Fruit fly (Drosophila melanogaster): ENCODE data around the gene Art6.

Art6 gene

dm6 chr3R:13952303-13952702 lies 6.7 kb upstream of the Art6 start (continued):
- no peak for TF ChIP-seq stwl (tag; optimal IDR thresholded peaks at IDR 0.05)
- TF ChIP-seq CG14710 (tag; optimal IDR thresholded peaks at IDR 0.05), result peak; percentile 33
- TF ChIP-seq CG31441 (GFP tag; IDR thresholded peaks at IDR 0.05), result peak; percentile 40; the same call in 1 of the 2 replicates
- no peak for TF ChIP-seq Hand (GFP tag; optimal IDR thresholded peaks at IDR 0.05)
- TF ChIP-seq knrl (GFP tag; IDR thresholded peaks at IDR 0.05; ENCODE audit: partially characterized antibody), result no peak
- TF ChIP-seq Med (GFP tag), result peak; percentile 71
- TF ChIP-seq unpg (GFP tag; optimal IDR thresholded peaks at IDR 0.05), result peak; percentile 43
- TF ChIP-seq Hey (tag; optimal IDR thresholded peaks at IDR 0.05), result no peak
- TF ChIP-seq Ssrp (tag; optimal IDR thresholded peaks at IDR 0.05), result peak; percentile 34
- no peak for TF ChIP-seq ase (GFP tag; IDR thresholded peaks at IDR 0.05)
- TF ChIP-seq CG17912 (GFP tag; optimal IDR thresholded peaks at IDR 0.05), result no peak
- TF ChIP-seq zfh1 (GFP tag; IDR thresholded peaks at IDR 0.05), result 0 out of 3 replicates have a peak, but pooled peaks have one; percentile 25
- TF ChIP-seq Dad (GFP tag; optimal IDR thresholded peaks at IDR 0.05), result no peak
- no peak for TF ChIP-seq her (GFP tag; optimal IDR thresholded peaks at IDR 0.05)
- TF ChIP-seq CHES-1-like (GFP tag; optimal IDR thresholded peaks at IDR 0.05), result no peak
- TF ChIP-seq corto (GFP tag; optimal IDR thresholded peaks at IDR 0.05), result no peak
- TF ChIP-seq esg (GFP tag; conservative IDR thresholded peaks at IDR 0.05), result no peak
- peak in 1 of 2 experiments; percentile 26 for TF ChIP-seq chif (GFP tag; optimal IDR thresholded peaks at IDR 0.05)
- TF ChIP-seq CG10267 (tag; optimal IDR thresholded peaks at IDR 0.05), result peak; percentile 11
- TF ChIP-seq Jarid2 (GFP tag; optimal IDR thresholded peaks at IDR 0.05), result no peak
- no peak for TF ChIP-seq CG18476 (GFP tag; optimal IDR thresholded peaks at IDR 0.05)
- peak; percentile 37 for TF ChIP-seq CG8388 (GFP tag; optimal IDR thresholded peaks at IDR 0.05)
- TF ChIP-seq tgo (GFP tag; IDR thresholded peaks at IDR 0.05), result peak; percentile 33; the same call in 1 of the 3 replicates
- no peak for TF ChIP-seq sens-2 (GFP tag; IDR thresholded peaks at IDR 0.05)
- 0 out of 3 replicates have a peak, but pooled peaks have one; percentile 17 for TF ChIP-seq CG7357 (GFP tag; IDR thresholded peaks at IDR 0.05)
- no peak for TF ChIP-seq ac (GFP tag; optimal IDR thresholded peaks at IDR 0.05)
- TF ChIP-seq klu (GFP tag; IDR thresholded peaks at IDR 0.05), result no peak
- no peak for TF ChIP-seq CG7987 (GFP tag; optimal IDR thresholded peaks at IDR 0.05)
- TF ChIP-seq CG12236 (GFP tag; optimal IDR thresholded peaks at IDR 0.05), result no peak
- no peak for TF ChIP-seq CG30403 (GFP tag; optimal IDR thresholded peaks at IDR 0.05)
- TF ChIP-seq az2 (GFP tag; optimal IDR thresholded peaks at IDR 0.05), result peak; percentile 12
- no peak for TF ChIP-seq gem (tag; optimal IDR thresholded peaks at IDR 0.05)
- TF ChIP-seq CG6813 (GFP tag; optimal IDR thresholded peaks at IDR 0.05), result no peak
- no peak for TF ChIP-seq tll (GFP tag; optimal IDR thresholded peaks at IDR 0.05)
- no peak for TF ChIP-seq CG6175 (GFP tag; IDR thresholded peaks at IDR 0.05)
- no peak for TF ChIP-seq Abd-B (GFP tag; optimal IDR thresholded peaks at IDR 0.05)
- no peak for TF ChIP-seq unc-4 (GFP tag; IDR thresholded peaks at IDR 0.05; ENCODE audit: partially characterized antibody)
- TF ChIP-seq chm (GFP tag; IDR thresholded peaks at IDR 0.05), result peak; percentile 44; the same call in 1 of the 2 replicates
- peak; percentile 23 for TF ChIP-seq fd96Cb (tag; optimal IDR thresholded peaks at IDR 0.05)
- no peak for TF ChIP-seq luna (GFP tag; optimal IDR thresholded peaks at IDR 0.05)
- no peak for TF ChIP-seq CG11723 (GFP tag; optimal IDR thresholded peaks at IDR 0.05)
- no peak for TF ChIP-seq Neu2 (GFP tag; optimal IDR thresholded peaks at IDR 0.05; ENCODE audit: borderline replicate concordance)
- peak; percentile 28 for TF ChIP-seq Oli (tag; optimal IDR thresholded peaks at IDR 0.05)
- no peak for TF ChIP-seq chinmo (GFP tag; IDR thresholded peaks at IDR 0.05; ENCODE audit: partially characterized antibody)
- TF ChIP-seq ATbp (GFP tag; optimal IDR thresholded peaks at IDR 0.05), result peak; percentile 22
- TF ChIP-seq fu2 (GFP tag; optimal IDR thresholded peaks at IDR 0.05), result no peak
- TF ChIP-seq NFAT (GFP tag; IDR thresholded peaks at IDR 0.05), result no peak
- TF ChIP-seq Sox100B (GFP tag; optimal IDR thresholded peaks at IDR 0.05), result no peak
- TF ChIP-seq lmd (GFP tag; IDR thresholded peaks at IDR 0.05), result no peak; the same call in 1 of the 2 replicates
- peak; percentile 11 for TF ChIP-seq bcd (GFP tag; optimal IDR thresholded peaks at IDR 0.05)
